Worm (Caenorhabditis elegans) whole organism, L4 larva: ENCODE data around the gene F56H9.2.

Experiments
- F37D6.2 ChIP-seq: sonication (generic microtip); optimal IDR thresholded peaks from 2 replicates; lab custom pipeline; 2016; ENCODE audit warnings: mild to moderate bottlenecking, missing genetic modification characterization, missing compliant biosample characterization
- F49E8.2 ChIP-seq: sonication (generic microtip); optimal IDR thresholded peaks from 2 replicates; lab custom pipeline; 2016; ENCODE audit warnings: missing compliant biosample characterization, mild to moderate bottlenecking, missing genetic modification characterization, borderline replicate concordance
- Y105C5A.15 ChIP-seq: fragments of 200-800 bp; sonication (Bioruptor generic); IDR thresholded peaks from 2 replicates; pipeline ENCODE4 v1.3.6; 2022; ENCODE audit warnings: missing genetic modification characterization, missing compliant biosample characterization
- Y48G9A.11 ChIP-seq: fragments of 200-800 bp; sonication (Bioruptor generic); IDR thresholded peaks from 2 replicates; pipeline ENCODE4 v1.3.6; 2022; ENCODE audit warnings: missing genetic modification reagents, missing genetic modification characterization, missing compliant biosample characterization
- Y5F2A.4 ChIP-seq: fragments of 200-800 bp; sonication (Bioruptor generic); optimal IDR thresholded peaks from 2 replicates; lab custom pipeline; 2018; ENCODE audit warnings: mild to moderate bottlenecking, missing genetic modification characterization, missing compliant biosample characterization
- Y75B8A.6 ChIP-seq: fragments of 200-800 bp; sonication (Bioruptor generic); IDR thresholded peaks from 2 replicates; pipeline ENCODE4 v1.3.6; 2022; ENCODE audit warnings: missing genetic modification reagents, missing genetic modification characterization, missing compliant biosample characterization
- ZK337.2 ChIP-seq: fragments of 200-800 bp; sonication (Bioruptor generic); IDR thresholded peaks from 2 replicates; pipeline ENCODE4 v1.3.6; 2022; ENCODE audit warnings: missing genetic modification reagents, missing genetic modification characterization, missing compliant biosample characterization
- aha-1 ChIP-seq: fragments of 150-350 bp; peaks from one replicate; lab custom pipeline; 2014; ENCODE audit warnings: missing biosample characterization, missing genetic modification characterization
- aly-2 ChIP-seq: sonication (generic microtip); optimal IDR thresholded peaks from 2 replicates; lab custom pipeline; 2018; ENCODE audit warnings: missing biosample characterization, missing genetic modification characterization
- ama-1 ChIP-seq: fragments of 150-350 bp; optimal IDR thresholded peaks from 2 replicates; lab custom pipeline; 2014; ENCODE audit warnings: inconsistent platforms, mixed read lengths
- ceh-28 ChIP-seq: fragments of 150-350 bp; optimal IDR thresholded peaks from 2 replicates; lab custom pipeline; 2014; ENCODE audit warnings: missing biosample characterization, missing genetic modification reagents, missing genetic modification characterization
- ceh-32 ChIP-seq: sonication (generic microtip); optimal IDR thresholded peaks from 2 replicates; lab custom pipeline; 2016; ENCODE audit warnings: mild to moderate bottlenecking, missing genetic modification characterization, missing compliant biosample characterization; ENCODE audit not compliant: poor library complexity
- ceh-44 ChIP-seq: fragments of 200-800 bp; sonication (Bioruptor generic); IDR thresholded peaks from 2 replicates; pipeline ENCODE4 v1.3.6; 2022; ENCODE audit warnings: missing genetic modification reagents, missing genetic modification characterization, missing compliant biosample characterization
- ceh-82 ChIP-seq: sonication (generic microtip); optimal IDR thresholded peaks from 2 replicates; lab custom pipeline; 2017; ENCODE audit warnings: missing biosample characterization, missing genetic modification characterization
- ces-1 ChIP-seq: fragments of 150-350 bp; sonication (generic microtip); optimal IDR thresholded peaks from 4 replicates; lab custom pipeline; 2014; ENCODE audit warnings: missing biosample characterization, missing genetic modification reagents, missing genetic modification characterization
- cey-2 ChIP-seq: sonication (generic microtip); optimal IDR thresholded peaks from 3 replicates; lab custom pipeline; 2017; ENCODE audit warnings: missing genetic modification characterization, mild to moderate bottlenecking, missing compliant biosample characterization, antibody characterized with exemption, borderline replicate concordance; ENCODE audit not compliant: insufficient read depth
- ctbp-1 ChIP-seq: fragments of 200-800 bp; sonication (Bioruptor generic); IDR thresholded peaks from 2 replicates; pipeline ENCODE4 v1.3.6; 2022; ENCODE audit warnings: missing genetic modification reagents, missing genetic modification characterization, missing compliant biosample characterization
- daf-12 ChIP-seq: fragments of 150-350 bp; optimal IDR thresholded peaks from 2 replicates; lab custom pipeline; 2014; ENCODE audit warnings: missing biosample characterization, missing genetic modification reagents, missing genetic modification characterization
- daf-16 ChIP-seq, 3 experiments: sonication (generic microtip); optimal IDR thresholded peaks; 2 replicates each; lab custom pipeline; 2016 to 2017; ENCODE audit warnings: missing genetic modification characterization in 3 of 3, missing genetic modification reagents in 3 of 3, mild to moderate bottlenecking in 2 of 3, missing compliant biosample characterization in 2 of 3, missing biosample characterization in 1 of 3, moderate library complexity in 1 of 3
- dmd-9 ChIP-seq: fragments of 200-800 bp; sonication (Bioruptor generic); IDR thresholded peaks from 2 replicates; pipeline ENCODE4 v1.3.6; 2022; ENCODE audit warnings: missing genetic modification reagents, missing genetic modification characterization, missing compliant biosample characterization
- dpl-1 ChIP-seq: fragments of 150-350 bp; optimal IDR thresholded peaks from 2 replicates; lab custom pipeline; 2014; ENCODE audit warnings: missing biosample characterization, missing genetic modification reagents, missing genetic modification characterization
- dve-1 ChIP-seq: sonication (generic microtip); optimal IDR thresholded peaks from 2 replicates; lab custom pipeline; 2017; ENCODE audit warnings: antibody characterized with exemption, mild to moderate bottlenecking, missing genetic modification characterization, missing compliant biosample characterization; ENCODE audit not compliant: insufficient read depth
- fkh-10 ChIP-seq: fragments of 150-350 bp; optimal IDR thresholded peaks from 2 replicates; lab custom pipeline; 2014; ENCODE audit warnings: missing biosample characterization, missing genetic modification reagents, missing genetic modification characterization
- gei-8 ChIP-seq: fragments of 200-800 bp; sonication (Bioruptor generic); optimal IDR thresholded peaks from 2 replicates; lab custom pipeline; 2018; ENCODE audit warnings: mild to moderate bottlenecking, missing genetic modification characterization, missing compliant biosample characterization
- hlh-11 ChIP-seq: fragments of 200-800 bp; sonication (Bioruptor generic); optimal IDR thresholded peaks from 2 replicates; lab custom pipeline; 2018; ENCODE audit warnings: mild to moderate bottlenecking, missing genetic modification characterization, missing compliant biosample characterization
- hlh-30 ChIP-seq: sonication (generic microtip); optimal IDR thresholded peaks from 2 replicates; lab custom pipeline; 2017; ENCODE audit warnings: antibody characterized with exemption, mild to moderate bottlenecking, missing genetic modification characterization, missing compliant biosample characterization; ENCODE audit not compliant: insufficient read depth
- hmg-1.1 ChIP-seq: fragments of 200-800 bp; sonication (Bioruptor generic); IDR thresholded peaks from 2 replicates; pipeline ENCODE4 v1.3.6; 2022; ENCODE audit warnings: missing genetic modification reagents, missing genetic modification characterization, missing compliant biosample characterization
- jun-1 ChIP-seq: fragments of 150-350 bp; optimal IDR thresholded peaks from 2 replicates; lab custom pipeline; 2014; ENCODE audit warnings: missing biosample characterization, missing genetic modification reagents, missing genetic modification characterization
- lin-29 ChIP-seq: fragments of 200-800 bp; sonication (Bioruptor generic); IDR thresholded peaks from 2 replicates; pipeline ENCODE4 v1.3.6; 2022; ENCODE audit warnings: missing genetic modification reagents, missing genetic modification characterization, missing compliant biosample characterization
- lir-3 ChIP-seq: sonication (generic microtip); optimal IDR thresholded peaks from 2 replicates; lab custom pipeline; 2016; ENCODE audit warnings: mild to moderate bottlenecking, missing genetic modification characterization, missing compliant biosample characterization
- madf-5 ChIP-seq, 2 experiments: fragments of 200-800 bp; sonication (Bioruptor generic); IDR thresholded peaks; 2 replicates each; pipeline ENCODE4 v1.3.6; 2022; ENCODE audit warnings: missing compliant biosample characterization in 2 of 2, missing genetic modification characterization in 2 of 2
- madf-9 ChIP-seq: fragments of 200-800 bp; sonication (Bioruptor generic); conservative IDR thresholded peaks from 2 replicates; pipeline ENCODE4 v1.3.6; 2022; ENCODE audit warnings: missing genetic modification reagents, missing genetic modification characterization, missing compliant biosample characterization
- mdt-29 ChIP-seq: fragments of 200-800 bp; sonication (Bioruptor generic); IDR thresholded peaks from 2 replicates; pipeline ENCODE4 v1.3.6; 2022; ENCODE audit warnings: missing genetic modification reagents, missing genetic modification characterization, missing compliant biosample characterization
- mxl-2 ChIP-seq: fragments of 200-800 bp; sonication (Bioruptor generic); conservative IDR thresholded peaks from 2 replicates; pipeline ENCODE4 v1.3.6; 2022; ENCODE audit warnings: missing genetic modification reagents, missing genetic modification characterization, missing compliant biosample characterization
- nhr-11 ChIP-seq: fragments of 150-350 bp; optimal IDR thresholded peaks from 2 replicates; lab custom pipeline; 2014; ENCODE audit warnings: missing biosample characterization, missing genetic modification characterization
- nhr-237 ChIP-seq: sonication (generic microtip); optimal IDR thresholded peaks from 2 replicates; lab custom pipeline; 2017; ENCODE audit warnings: missing biosample characterization, missing genetic modification characterization
- nhr-42 ChIP-seq: fragments of 200-800 bp; sonication (Bioruptor generic); IDR thresholded peaks from 2 replicates; pipeline ENCODE4 v1.3.6; 2022; ENCODE audit warnings: missing genetic modification characterization, missing compliant biosample characterization
- nhr-48 ChIP-seq: sonication (generic microtip); optimal IDR thresholded peaks from 2 replicates; lab custom pipeline; 2016; ENCODE audit warnings: mild to moderate bottlenecking, missing genetic modification characterization, missing compliant biosample characterization
- nhr-76 ChIP-seq: fragments of 150-350 bp; optimal IDR thresholded peaks from 2 replicates; lab custom pipeline; 2014; ENCODE audit warnings: missing biosample characterization, missing genetic modification characterization
- nhr-77 ChIP-seq: fragments of 150-350 bp; optimal IDR thresholded peaks from 2 replicates; lab custom pipeline; 2014; ENCODE audit warnings: missing biosample characterization, missing genetic modification characterization
- pha-4 ChIP-seq, 2 experiments: fragments of 150-350 bp in 1 of 2; fragments of 200-800 bp in 1 of 2; sonication (Bioruptor generic) in 1 of 2; IDR thresholded peaks in 1 of 2; optimal IDR thresholded peaks in 1 of 2; 2 replicates each; pipeline versions ENCODE4 v1.3.6 to Lab custom; 2014 to 2022; ENCODE audit warnings: missing genetic modification characterization in 2 of 2, missing genetic modification reagents in 2 of 2, missing biosample characterization in 1 of 2, missing compliant biosample characterization in 1 of 2
- php-3 ChIP-seq: fragments of 200-800 bp; sonication (Bioruptor generic); IDR thresholded peaks from 2 replicates; pipeline ENCODE4 v1.3.6; 2022; ENCODE audit warnings: missing genetic modification reagents, missing genetic modification characterization, missing compliant biosample characterization
- pqm-1 ChIP-seq: sonication (generic microtip); optimal IDR thresholded peaks from 2 replicates; lab custom pipeline; 2017; ENCODE audit warnings: missing biosample characterization, missing genetic modification characterization
- set-16 ChIP-seq: fragments of 200-800 bp; sonication (Bioruptor generic); IDR thresholded peaks from 2 replicates; pipeline ENCODE4 v1.3.6; 2022; ENCODE audit warnings: missing genetic modification reagents, missing genetic modification characterization, missing compliant biosample characterization
- snpc-4 ChIP-seq: fragments of 150-350 bp; optimal IDR thresholded peaks from 2 replicates; lab custom pipeline; 2014; ENCODE audit warnings: missing biosample characterization, missing genetic modification characterization
- vab-7 ChIP-seq: fragments of 200-800 bp; sonication (Bioruptor generic); IDR thresholded peaks from 2 replicates; pipeline ENCODE4 v1.3.6; 2022; ENCODE audit warnings: missing genetic modification reagents, missing genetic modification characterization, missing compliant biosample characterization
- zfp-2 ChIP-seq: sonication (generic microtip); optimal IDR thresholded peaks from 2 replicates; lab custom pipeline; 2016; ENCODE audit warnings: mild to moderate bottlenecking, missing genetic modification characterization, missing compliant biosample characterization
- zip-2 ChIP-seq: fragments of 150-350 bp; optimal IDR thresholded peaks from 2 replicates; lab custom pipeline; 2014; ENCODE audit warnings: missing biosample characterization, missing genetic modification characterization

Gene F56H9.2

ce11 chrV:12596196-12596595 lies 41.3 kb upstream of the F56H9.2 start, which contains the start of gene mma-1:
TSS of gene mma-1 (minus strand) at chrV:12596296.
- TF ChIP-seq daf-16 (GFP tag; optimal IDR thresholded peaks at IDR 0.05; lab: Kevin White, UChicago) (no peak), daf-16 (tag; optimal IDR thresholded peaks at IDR 0.05; lab: Kevin White, UChicago) (no peak), dmd-9 (GFP tag; lab: Robert Waterston, UW) (no peak), nhr-48 (tag; lab: Kevin White, UChicago) (no peak), jun-1 (tag; lab: Kevin White, UChicago) (no peak), ceh-32 (tag; lab: Kevin White, UChicago) (no peak), nhr-237 (tag; lab: Kevin White, UChicago) (no peak), vab-7 (GFP tag; lab: Robert Waterston, UW) (no peak), ZK337.2 (GFP tag; lab: Robert Waterston, UW) (no peak), zip-2 (no peak), hlh-11 (no peak), gei-8 (GFP tag; lab: Kevin White, UChicago) (no peak), ces-1 (GFP tag; lab: Kevin White, UChicago) (no peak)

ce11 chrV:12596795-12597194 lies 40.7 kb upstream of the F56H9.2 start:
- peak; percentile 56 for TF ChIP-seq hmg-1.1 (GFP tag; lab: Robert Waterston, UW)
- no peak for TF ChIP-seq hlh-30 (tag; lab: Kevin White, UChicago)
- peak; percentile 13 for TF ChIP-seq lir-3 (tag; lab: Kevin White, UChicago)
- TF ChIP-seq F49E8.2 (tag; lab: Kevin White, UChicago), result peak; percentile 53
- TF ChIP-seq php-3 (GFP tag; lab: Robert Waterston, UW), result no peak
- no peak for TF ChIP-seq zfp-2 (tag; lab: Kevin White, UChicago)
- TF ChIP-seq mxl-2 (GFP tag; lab: Robert Waterston, UW), result no peak
- TF ChIP-seq Y5F2A.4 (GFP tag; lab: Kevin White, UChicago), result peak; percentile 7
- TF ChIP-seq cey-2 (tag; lab: Kevin White, UChicago), result no peak
- no peak for TF ChIP-seq lin-29
- TF ChIP-seq F37D6.2 (tag; lab: Kevin White, UChicago), result no peak
- peak; percentile 80 for TF ChIP-seq Y48G9A.11
- TF ChIP-seq nhr-77, result no peak
- TF ChIP-seq jun-1 (tag; lab: Kevin White, UChicago), result no peak
- TF ChIP-seq dpl-1 (GFP tag; lab: Kevin White, UChicago), result no peak
- TF ChIP-seq nhr-42 (GFP tag; lab: Robert Waterston, UW), result no peak
- no peak for TF ChIP-seq fkh-10
- TF ChIP-seq nhr-237 (tag; lab: Kevin White, UChicago), result no peak
- TF ChIP-seq ZK337.2 (GFP tag; lab: Robert Waterston, UW), result no peak
- TF ChIP-seq daf-12, result no peak
- TF ChIP-seq dve-1 (tag; lab: Kevin White, UChicago), result no peak
- TF ChIP-seq ama-1 (lab: Kevin White, UChicago), result no peak
- TF ChIP-seq snpc-4 (tag; lab: Kevin White, UChicago), result no peak
- TF ChIP-seq set-16 (GFP tag; lab: Robert Waterston, UW), result 0 out of 2 replicates have a peak, but pooled peaks have one; percentile 15
- TF ChIP-seq ceh-44, result no peak
- no peak for TF ChIP-seq aly-2 (tag; lab: Kevin White, UChicago)
- TF ChIP-seq nhr-11 (tag; lab: Kevin White, UChicago), result no peak
- TF ChIP-seq pqm-1 (tag; lab: Kevin White, UChicago), result no peak
- TF ChIP-seq Y75B8A.6, result peak; percentile 60; the same call in 1 of the 2 replicates
- TF ChIP-seq madf-9 (GFP tag; lab: Robert Waterston, UW), result peak; percentile 53; the same call in 1 of the 2 replicates
- TF ChIP-seq aha-1, result no peak
- no peak for TF ChIP-seq ceh-28 (tag; lab: Kevin White, UChicago)
- no peak for TF ChIP-seq mdt-29 (GFP tag; lab: Robert Waterston, UW)
- TF ChIP-seq Y105C5A.15 (GFP tag; lab: Robert Waterston, UW), result no peak
- no peak for TF ChIP-seq ceh-82 (tag; lab: Kevin White, UChicago)
- TF ChIP-seq pha-4 (GFP tag; IDR thresholded peaks at IDR 0.05; lab: Robert Waterston, UW), result peak; percentile 76
- no peak for TF ChIP-seq pha-4 (tag; optimal IDR thresholded peaks at IDR 0.05; lab: Kevin White, UChicago)
- no peak for TF ChIP-seq ces-1 (GFP tag; lab: Kevin White, UChicago)
- TF ChIP-seq hlh-11, result peak; percentile 47
- TF ChIP-seq nhr-76 (tag; lab: Kevin White, UChicago), result no peak
- 0 out of 2 replicates have a peak, but pooled peaks have one; percentile 46 for TF ChIP-seq ctbp-1 (GFP tag; lab: Robert Waterston, UW)
- TF ChIP-seq madf-5 (GFP tag; IDR thresholded peaks at IDR 0.05; lab: Robert Waterston, UW), result peak; percentile 36 to 45; a peak in 1 of 4 replicates
